Fruit fly (Drosophila melanogaster) whole organism, pupa: ENCODE data around the gene jagn.

Experiments
- CG10348 ChIP-seq: fragments of 200-800 bp; sonication (Bioruptor generic); IDR thresholded peaks from 2 replicates; pipeline ENCODE4 v1.3.6; 2022; ENCODE audit warnings: missing biosample characterization, missing genetic modification characterization
- CG12605 ChIP-seq: fragments of 200-800 bp; sonication (Bioruptor generic); IDR thresholded peaks from 2 replicates; pipeline ENCODE4 v1.3.6; 2022; ENCODE audit warnings: missing biosample characterization, missing genetic modification characterization
- CG13204 ChIP-seq: fragments of 200-800 bp; sonication (Bioruptor generic); optimal IDR thresholded peaks from 2 replicates; lab custom pipeline; 2018; ENCODE audit warnings: missing biosample characterization, mild to moderate bottlenecking, missing genetic modification characterization, moderate library complexity
- CG14655 ChIP-seq: fragments of 200-800 bp; sonication (Bioruptor generic); optimal IDR thresholded peaks from 3 replicates; lab custom pipeline; 2017; ENCODE audit warnings: mild to moderate bottlenecking, missing biosample characterization, missing genetic modification reagents, missing genetic modification characterization
- CG15710 ChIP-seq: fragments of 200-800 bp; sonication (Bioruptor generic); optimal IDR thresholded peaks from 2 replicates; lab custom pipeline; 2018; ENCODE audit warnings: missing biosample characterization, mild to moderate bottlenecking, missing genetic modification characterization, moderate library complexity
- CG17806 ChIP-seq: fragments of 200-800 bp; sonication (Bioruptor generic); optimal IDR thresholded peaks from 2 replicates; lab custom pipeline; 2018; ENCODE audit warnings: missing biosample characterization, mild to moderate bottlenecking, missing genetic modification characterization, moderate library complexity
- CG32121 ChIP-seq: fragments of 200-800 bp; sonication (Bioruptor generic); IDR thresholded peaks from 2 replicates; pipeline ENCODE4 v1.3.6; 2022; ENCODE audit warnings: missing biosample characterization, missing genetic modification characterization
- CG34367 ChIP-seq: fragments of 200-800 bp; sonication (Bioruptor generic); optimal IDR thresholded peaks from 2 replicates; lab custom pipeline; 2018; ENCODE audit warnings: missing biosample characterization, mild to moderate bottlenecking, missing genetic modification characterization
- CG4496 ChIP-seq: fragments of 200-800 bp; sonication (Bioruptor generic); IDR thresholded peaks from 3 replicates; pipeline ENCODE4 v1.3.6; 2022; ENCODE audit warnings: missing biosample characterization, missing genetic modification characterization
- CG8159 ChIP-seq: fragments of 200-800 bp; sonication (Bioruptor generic); optimal IDR thresholded peaks from 3 replicates; lab custom pipeline; 2018; ENCODE audit warnings: missing biosample characterization, mild to moderate bottlenecking, missing genetic modification characterization, moderate library complexity
- CG8301 ChIP-seq: fragments of 200-800 bp; sonication (Bioruptor generic); optimal IDR thresholded peaks from 2 replicates; lab custom pipeline; 2018; ENCODE audit warnings: missing biosample characterization, mild to moderate bottlenecking, missing genetic modification characterization
- CG9948 ChIP-seq: fragments of 200-800 bp; sonication (Bioruptor generic); optimal IDR thresholded peaks from 2 replicates; lab custom pipeline; 2018; ENCODE audit warnings: missing biosample characterization, mild to moderate bottlenecking, missing genetic modification characterization, moderate library complexity
- D1 ChIP-seq: fragments of 200-800 bp; sonication (Bioruptor generic); optimal IDR thresholded peaks from 2 replicates; lab custom pipeline; 2018; ENCODE audit warnings: missing biosample characterization, mild to moderate bottlenecking, missing genetic modification characterization, moderate library complexity
- EcR ChIP-seq: fragments of 200-800 bp; sonication (Bioruptor generic); optimal IDR thresholded peaks from 3 replicates; lab custom pipeline; 2019; ENCODE audit warnings: missing biosample characterization, missing genetic modification characterization, mild to moderate bottlenecking, moderate library complexity, missing genetic modification reagents
- Ets98B ChIP-seq: fragments of 200-800 bp; sonication (Bioruptor generic); IDR thresholded peaks from 2 replicates; pipeline ENCODE4 v1.3.6; 2022; ENCODE audit warnings: missing biosample characterization, missing genetic modification characterization
- Pif1A ChIP-seq: fragments of 200-800 bp; sonication (Bioruptor generic); optimal IDR thresholded peaks from 3 replicates; lab custom pipeline; 2016; ENCODE audit warnings: missing biosample characterization, missing genetic modification characterization
- Pif1B ChIP-seq: fragments of 200-800 bp; sonication (Bioruptor generic); optimal IDR thresholded peaks from 3 replicates; lab custom pipeline; 2016; ENCODE audit warnings: missing biosample characterization, missing genetic modification characterization
- Snoo ChIP-seq: fragments of 200-800 bp; sonication (Bioruptor generic); optimal IDR thresholded peaks from 3 replicates; lab custom pipeline; 2017; ENCODE audit warnings: missing biosample characterization, mild to moderate bottlenecking, missing genetic modification characterization, inconsistent platforms
- fd96Ca ChIP-seq: fragments of 200-800 bp; sonication (Bioruptor generic); IDR thresholded peaks from 3 replicates; pipeline ENCODE4 v1.3.6; 2022; ENCODE audit warnings: missing biosample characterization, missing genetic modification characterization
- gl ChIP-seq: fragments of 200-800 bp; sonication (Bioruptor generic); optimal IDR thresholded peaks from 2 replicates; lab custom pipeline; 2018; ENCODE audit warnings: missing biosample characterization, mild to moderate bottlenecking, missing genetic modification characterization
- rn ChIP-seq: fragments of 200-800 bp; sonication (Bioruptor generic); IDR thresholded peaks from 2 replicates; pipeline ENCODE4 v1.3.6; 2022; ENCODE audit warnings: missing biosample characterization, missing genetic modification characterization

Gene jagn

DNA sequence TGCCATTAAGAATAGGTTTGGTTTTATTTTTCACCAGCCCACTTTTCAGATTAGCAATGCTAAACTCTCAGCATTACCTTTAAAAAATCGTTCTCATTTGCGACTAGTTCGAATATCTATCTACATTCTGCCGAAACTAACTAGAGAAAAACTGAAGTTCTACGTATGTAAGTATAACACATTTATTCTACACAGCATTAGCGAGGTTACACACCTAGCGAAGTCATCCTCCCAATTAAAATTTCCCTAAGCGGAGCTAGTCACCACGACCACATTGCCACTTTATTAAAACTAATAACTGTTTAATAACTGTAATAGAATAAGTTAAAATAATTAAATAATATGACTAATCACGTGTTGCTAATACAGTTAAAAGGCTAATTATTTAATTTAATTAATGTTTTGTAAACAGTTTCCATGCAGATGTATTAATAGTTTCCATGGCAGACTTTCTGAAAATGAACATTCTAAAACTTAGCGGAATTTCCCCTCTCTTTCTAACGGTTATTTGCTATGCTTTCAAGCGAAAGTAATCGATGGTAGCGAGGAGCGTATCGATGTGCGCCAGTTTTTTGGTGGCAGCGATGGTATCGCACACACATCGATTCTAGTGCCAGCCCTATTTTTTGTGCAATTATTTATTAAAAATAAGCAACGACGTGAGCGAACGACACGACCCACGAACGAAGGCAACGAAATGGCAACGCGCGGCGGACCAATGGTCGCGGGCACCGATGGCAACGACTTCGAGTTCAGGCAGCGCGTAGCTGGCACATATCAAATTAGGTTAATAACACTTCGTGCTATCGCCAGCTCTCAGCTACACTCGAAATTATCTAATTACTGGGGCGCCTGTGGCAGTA is at the start of gene jagn:
jagn (plus strand) TSS at position 585 of the 863 bp plus-strand sequence.
- TF ChIP-seq fd96Ca (GFP tag; lab: Robert Waterston, UW) = peak; percentile 56; the same call in 2 of the 3 replicates
- TF ChIP-seq CG14655 = no peak
- TF ChIP-seq Pif1A (GFP tag; lab: Kevin White, UChicago) = no peak
- TF ChIP-seq CG12605 (GFP tag; lab: Robert Waterston, UW) = no peak
- TF ChIP-seq CG34367 (tag; lab: Kevin White, UChicago) = no peak
- peak; percentile 25; the same call in 1 of the 2 replicates for TF ChIP-seq Ets98B (GFP tag; lab: Robert Waterston, UW)
- TF ChIP-seq gl = no peak
- TF ChIP-seq CG13204 (GFP tag; lab: Kevin White, UChicago) = no peak
- TF ChIP-seq rn = no peak
- TF ChIP-seq CG10348 (GFP tag; lab: Robert Waterston, UW) = no peak
- no peak for TF ChIP-seq CG8301 (tag; lab: Kevin White, UChicago)
- no peak for TF ChIP-seq EcR (GFP tag; lab: Kevin White, UChicago)
- TF ChIP-seq CG4496 (GFP tag; lab: Robert Waterston, UW) = peak; percentile 33; the same call in 1 of the 3 replicates
- peak; percentile 28 for TF ChIP-seq Snoo (tag; lab: Kevin White, UChicago)
- TF ChIP-seq Pif1B = no peak
- TF ChIP-seq CG9948 = no peak
- TF ChIP-seq CG32121 (GFP tag; lab: Robert Waterston, UW) = no peak
- peak; percentile 23 for TF ChIP-seq CG15710 (tag; lab: Kevin White, UChicago)
- TF ChIP-seq D1 (tag; lab: Kevin White, UChicago) = no peak
- TF ChIP-seq CG8159 = no peak

DNA sequence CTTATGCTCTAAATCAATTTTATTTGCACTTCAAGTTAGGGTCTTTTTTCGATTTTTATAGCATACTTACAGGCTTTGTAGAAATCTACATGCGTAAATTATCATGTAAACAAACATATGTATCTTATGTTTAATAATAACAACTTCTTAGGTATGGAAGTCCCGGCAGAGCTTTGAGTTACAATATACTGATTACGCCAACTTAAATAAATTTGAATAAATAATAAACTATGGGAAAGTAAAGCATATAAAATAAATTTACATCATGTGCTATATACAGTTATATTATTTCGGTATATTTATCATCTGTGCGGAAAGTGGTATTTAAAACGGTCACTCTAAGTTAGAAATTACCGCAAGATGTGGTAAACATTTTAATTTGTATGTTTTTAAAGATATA is 45.9 kb upstream of the jagn start, which contains the start of gene CG1239:
CG1239 (plus strand) TSS at position 333 of the 400 bp plus-strand sequence.
- TF ChIP-seq EcR (GFP tag; lab: Kevin White, UChicago) (no peak), CG9948 (no peak), CG32121 (GFP tag; lab: Robert Waterston, UW) (no peak), CG10348 (GFP tag; lab: Robert Waterston, UW) (no peak), CG34367 (tag; lab: Kevin White, UChicago) (no peak), gl (no peak), CG8159 (no peak), rn (no peak), CG12605 (GFP tag; lab: Robert Waterston, UW) (no peak), D1 (tag; lab: Kevin White, UChicago) (no peak), fd96Ca (GFP tag; lab: Robert Waterston, UW) (no peak), Ets98B (GFP tag; lab: Robert Waterston, UW) (no peak), Pif1A (GFP tag; lab: Kevin White, UChicago) (no peak), CG8301 (tag; lab: Kevin White, UChicago) (no peak), CG14655 (no peak), CG13204 (GFP tag; lab: Kevin White, UChicago) (no peak), Snoo (tag; lab: Kevin White, UChicago) (no peak), CG4496 (GFP tag; lab: Robert Waterston, UW) (no peak), CG17806 (tag; lab: Kevin White, UChicago) (no peak), CG15710 (tag; lab: Kevin White, UChicago) (no peak)
- TF ChIP-seq, all 21 proteins: peak for 0

DNA sequence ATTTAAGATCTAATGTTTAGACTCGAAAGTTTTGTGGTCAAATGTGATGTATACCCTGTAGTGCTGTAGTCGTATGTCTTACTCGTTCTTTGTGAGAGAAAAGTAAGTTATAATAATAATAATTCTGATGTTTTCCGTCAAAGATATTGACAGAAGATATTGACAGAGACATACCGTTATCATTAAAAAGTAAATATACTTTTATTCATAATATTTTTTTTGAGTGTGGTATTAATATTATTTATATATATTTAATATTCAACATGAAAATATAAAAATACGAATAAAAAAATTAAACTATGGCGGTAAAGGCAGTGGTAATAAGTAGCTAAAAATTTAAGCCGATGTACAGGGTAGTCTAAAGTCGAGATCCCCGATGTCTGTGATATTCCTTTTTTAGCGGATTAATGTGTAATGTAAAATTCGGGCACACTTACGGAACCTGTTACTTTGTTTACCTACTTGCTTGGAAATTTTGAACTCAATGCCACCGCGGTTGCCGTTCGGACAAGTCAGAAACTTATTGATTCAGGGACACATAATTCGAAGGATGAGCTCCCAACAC is 42.7 kb upstream of the jagn start, which contains the start of the genes CG2100 and CG1236:
CG2100 (minus strand) TSS at position 51 of the 565 bp plus-strand sequence.
CG1236 (plus strand) TSS at position 444 of the 565 bp plus-strand sequence.
- peak; percentile 85 for TF ChIP-seq CG9948
- no peak for TF ChIP-seq fd96Ca (GFP tag; lab: Robert Waterston, UW)
- TF ChIP-seq D1 (tag; lab: Kevin White, UChicago) = no peak
- TF ChIP-seq Snoo (tag; lab: Kevin White, UChicago) = peak; percentile 86
- no peak for TF ChIP-seq CG13204 (GFP tag; lab: Kevin White, UChicago)
- TF ChIP-seq CG32121 (GFP tag; lab: Robert Waterston, UW) = peak; percentile 70
- no peak for TF ChIP-seq CG10348 (GFP tag; lab: Robert Waterston, UW)
- no peak for TF ChIP-seq Pif1A (GFP tag; lab: Kevin White, UChicago)
- TF ChIP-seq CG17806 (tag; lab: Kevin White, UChicago) = peak; percentile 78
- TF ChIP-seq CG8301 (tag; lab: Kevin White, UChicago) = peak; percentile 76
- peak; percentile 88 for TF ChIP-seq CG8159
- TF ChIP-seq CG14655 = no peak
- TF ChIP-seq CG4496 (GFP tag; lab: Robert Waterston, UW) = no peak; the same call in 1 of the 3 replicates
- peak; percentile 86 for TF ChIP-seq CG15710 (tag; lab: Kevin White, UChicago)
- TF ChIP-seq Ets98B (GFP tag; lab: Robert Waterston, UW) = peak; percentile 61
- TF ChIP-seq rn = peak; percentile 43; the same call in 1 of the 2 replicates
- peak; percentile 76 for TF ChIP-seq Pif1B
- peak; percentile 7 for TF ChIP-seq EcR (GFP tag; lab: Kevin White, UChicago)
- no peak for TF ChIP-seq gl
- no peak for TF ChIP-seq CG12605 (GFP tag; lab: Robert Waterston, UW)
- peak; percentile 77 for TF ChIP-seq CG34367 (tag; lab: Kevin White, UChicago)

DNA sequence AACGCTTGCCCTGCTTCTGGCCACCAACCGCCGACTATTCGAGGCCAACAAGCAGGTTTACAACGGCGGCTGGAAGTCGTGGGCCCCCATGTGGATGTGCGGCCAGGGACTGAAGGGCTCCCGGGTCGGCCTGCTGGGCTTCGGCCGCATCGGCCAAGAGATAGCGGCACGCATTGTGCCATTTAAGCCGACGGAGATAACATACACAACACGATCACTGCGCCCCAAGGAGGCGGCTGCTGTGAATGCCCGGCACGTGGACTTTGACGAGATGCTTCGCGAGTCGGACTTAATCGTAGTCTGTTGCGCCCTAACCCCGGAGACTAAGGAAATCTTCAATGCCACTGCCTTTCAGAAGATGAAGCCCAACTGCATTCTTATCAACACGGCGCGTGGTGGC is 41.9 kb upstream of the jagn start:
- no peak for TF ChIP-seq CG13204 (GFP tag; lab: Kevin White, UChicago)
- peak; percentile 57 for TF ChIP-seq EcR (GFP tag; lab: Kevin White, UChicago)
- no peak for TF ChIP-seq rn
- peak; percentile 49 for TF ChIP-seq gl
- no peak for TF ChIP-seq CG10348 (GFP tag; lab: Robert Waterston, UW)
- peak; percentile 23; the same call in 1 of the 2 replicates for TF ChIP-seq Ets98B (GFP tag; lab: Robert Waterston, UW)
- TF ChIP-seq Snoo (tag; lab: Kevin White, UChicago) = no peak
